Worm (Caenorhabditis elegans) whole organism, L1 larva: ENCODE measurements around the gene sec-22.

Experiments
- C34B4.2 ChIP-seq: sonication (generic microtip); optimal IDR thresholded peaks from 2 replicates; lab custom pipeline; 2017; ENCODE audit warnings: mild to moderate bottlenecking, missing genetic modification characterization, missing compliant biosample characterization
- aly-2 ChIP-seq: fragments of 150-350 bp; optimal IDR thresholded peaks from 2 replicates; lab custom pipeline; 2014; ENCODE audit warnings: missing biosample characterization, missing genetic modification characterization
- ama-1 ChIP-seq: fragments of 150-350 bp; optimal IDR thresholded peaks from 2 replicates; lab custom pipeline; 2014
- blmp-1 ChIP-seq: fragments of 150-350 bp; optimal IDR thresholded peaks from 2 replicates; lab custom pipeline; 2014; ENCODE audit warnings: missing biosample characterization, missing genetic modification characterization
- elt-3 ChIP-seq, 6 experiments: fragments of 150-350 bp in 1 of 6; sonication (generic microtip); optimal IDR thresholded peaks; 2 replicates each; lab custom pipeline; 2017 to 2018; ENCODE audit warnings: missing biosample characterization in 6 of 6, missing genetic modification characterization in 6 of 6, inconsistent platforms in 1 of 6
- lin-13 ChIP-seq: fragments of 150-350 bp; optimal IDR thresholded peaks from 2 replicates; lab custom pipeline; 2014; ENCODE audit warnings: missing biosample characterization, missing genetic modification reagents, missing genetic modification characterization
- mdl-1 ChIP-seq, 2 experiments: fragments of 150-350 bp; optimal IDR thresholded peaks; 2 replicates each; lab custom pipeline; 2014 to 2017; ENCODE audit warnings: missing biosample characterization in 2 of 2, missing genetic modification characterization in 2 of 2, inconsistent platforms in 1 of 2
- nhr-12 ChIP-seq: sonication (generic microtip); optimal IDR thresholded peaks from 2 replicates; lab custom pipeline; 2017; ENCODE audit warnings: missing biosample characterization, missing genetic modification characterization
- nhr-237 ChIP-seq: fragments of 150-350 bp; optimal IDR thresholded peaks from 2 replicates; lab custom pipeline; 2014; ENCODE audit warnings: missing biosample characterization, missing genetic modification characterization
- rnt-1 ChIP-seq: sonication (generic microtip); optimal IDR thresholded peaks from 2 replicates; lab custom pipeline; 2016; ENCODE audit warnings: mild to moderate bottlenecking, missing genetic modification characterization, moderate library complexity, missing compliant biosample characterization
- skn-1 ChIP-seq: fragments of 150-350 bp; optimal IDR thresholded peaks from 2 replicates; lab custom pipeline; 2014; ENCODE audit warnings: missing biosample characterization, missing genetic modification characterization
- snpc-4 ChIP-seq: fragments of 150-350 bp; optimal IDR thresholded peaks from 2 replicates; lab custom pipeline; 2014; ENCODE audit warnings: missing biosample characterization, missing genetic modification characterization
- sptf-1 ChIP-seq: fragments of 150-350 bp; optimal IDR thresholded peaks from 2 replicates; lab custom pipeline; 2014; ENCODE audit warnings: missing biosample characterization, missing genetic modification characterization

- no peak for TF ChIP-seq ama-1 (lab: Kevin White, UChicago)
- no peak for TF ChIP-seq lin-13 (GFP tag; lab: Kevin White, UChicago)
- no peak for TF ChIP-seq C34B4.2 (tag; lab: Kevin White, UChicago)
- no peak for TF ChIP-seq aly-2 (tag; lab: Kevin White, UChicago)
- TF ChIP-seq mdl-1 (tag; optimal IDR thresholded peaks at IDR 0.05; lab: Kevin White, UChicago), result no peak
- peak; percentile 74 for TF ChIP-seq skn-1
- TF ChIP-seq rnt-1, result peak; percentile 27
- no peak for TF ChIP-seq blmp-1 (tag; lab: Kevin White, UChicago)
- no peak for TF ChIP-seq nhr-237 (tag; lab: Kevin White, UChicago)
- TF ChIP-seq elt-3 (tag; optimal IDR thresholded peaks at IDR 0.05; lab: Kevin White, UChicago), result no peak
- no peak for TF ChIP-seq nhr-12 (tag; lab: Kevin White, UChicago)
- no peak for TF ChIP-seq sptf-1
- no peak for TF ChIP-seq snpc-4
These were observed 45.2 kb downstream of the sec-22 start, which contains the start of gene pfn-3 for ce11 chrX:1080549-1080948.
